Fruit fly (Drosophila melanogaster): ENCODE measurements around the gene CG13931.

dm6 chr3L:1688161-1688560 lies 14.0 kb downstream of the CG13931 start:
- no peak for TF ChIP-seq CG33017 (tag; optimal IDR thresholded peaks at IDR 0.05)
- no peak for TF ChIP-seq ovo (GFP tag; optimal IDR thresholded peaks at IDR 0.05)

All from whole organism, adult.